Fruit fly (Drosophila melanogaster) whole organism, adult: ENCODE results near the gene CG16790.

Source experiments
- CG11617 ChIP-seq: fragments of 200-800 bp; sonication (Bioruptor generic); optimal IDR thresholded peaks from 2 replicates; lab custom pipeline; 2017; ENCODE audit warnings: mild to moderate bottlenecking, missing biosample characterization, missing genetic modification reagents, missing genetic modification characterization
- CG12768 ChIP-seq: fragments of 200-800 bp; sonication (Bioruptor generic); optimal IDR thresholded peaks from 2 replicates; lab custom pipeline; 2017; ENCODE audit warnings: missing biosample characterization, missing genetic modification characterization, mild to moderate bottlenecking, moderate library complexity, missing genetic modification reagents
- CG14711 ChIP-seq: fragments of 200-800 bp; sonication (Bioruptor generic); optimal IDR thresholded peaks from 2 replicates; lab custom pipeline; 2018; ENCODE audit warnings: missing biosample characterization, mild to moderate bottlenecking, missing genetic modification characterization, moderate library complexity
- CG1620 ChIP-seq: fragments of 200-800 bp; sonication (Bioruptor generic); optimal IDR thresholded peaks from 2 replicates; lab custom pipeline; 2016; ENCODE audit warnings: missing biosample characterization, missing genetic modification characterization
- CG33017 ChIP-seq: fragments of 200-800 bp; sonication (Bioruptor generic); optimal IDR thresholded peaks from 2 replicates; lab custom pipeline; 2018; ENCODE audit warnings: missing biosample characterization, mild to moderate bottlenecking, missing genetic modification characterization, moderate library complexity
- CG5204 ChIP-seq: fragments of 200-800 bp; sonication (Bioruptor generic); optimal IDR thresholded peaks from 2 replicates; lab custom pipeline; 2016; ENCODE audit warnings: missing biosample characterization, missing genetic modification characterization
- CG7045 ChIP-seq: fragments of 200-800 bp; sonication (Bioruptor generic); optimal IDR thresholded peaks from 2 replicates; lab custom pipeline; 2017; ENCODE audit warnings: missing biosample characterization, mild to moderate bottlenecking, missing genetic modification characterization
- CG7101 ChIP-seq: fragments of 200-800 bp; sonication (Bioruptor generic); optimal IDR thresholded peaks from 2 replicates; lab custom pipeline; 2018; ENCODE audit warnings: missing biosample characterization, mild to moderate bottlenecking, missing genetic modification characterization, moderate library complexity
- Clk ChIP-seq: fragments of 200-800 bp; sonication (Bioruptor generic); optimal IDR thresholded peaks from 2 replicates; lab custom pipeline; 2017; ENCODE audit warnings: missing biosample characterization, missing genetic modification characterization
- Crg-1 ChIP-seq: fragments of 200-800 bp; sonication (Bioruptor generic); optimal IDR thresholded peaks from 2 replicates; lab custom pipeline; 2016; ENCODE audit warnings: missing biosample characterization, missing genetic modification characterization
- Hr96 ChIP-seq: fragments of 200-800 bp; sonication (Bioruptor generic); optimal IDR thresholded peaks from 2 replicates; lab custom pipeline; 2016; ENCODE audit warnings: missing biosample characterization, missing genetic modification characterization
- Mnt ChIP-seq: fragments of 200-800 bp; sonication (Bioruptor generic); optimal IDR thresholded peaks from 2 replicates; lab custom pipeline; 2016; ENCODE audit warnings: missing biosample characterization, mild to moderate bottlenecking, missing genetic modification characterization
- bab1 ChIP-seq: fragments of 200-800 bp; sonication (Bioruptor generic); optimal IDR thresholded peaks from 3 replicates; lab custom pipeline; 2019; ENCODE audit warnings: missing biosample characterization, mild to moderate bottlenecking, missing genetic modification characterization, moderate library complexity
- cic ChIP-seq: fragments of 200-800 bp; sonication (Bioruptor generic); optimal IDR thresholded peaks from 2 replicates; lab custom pipeline; 2017; ENCODE audit warnings: missing biosample characterization, mild to moderate bottlenecking, missing genetic modification characterization, moderate library complexity
- cnc ChIP-seq, 2 experiments: fragments of >200 bp; optimal IDR thresholded peaks; 2 replicates each; lab custom pipeline; 2017
- kay ChIP-seq: fragments of 200-800 bp; sonication (Bioruptor generic); peaks from one replicate; lab custom pipeline; 2016; ENCODE audit warnings: missing biosample characterization, missing genetic modification characterization, borderline replicate concordance
- ovo ChIP-seq: fragments of 200-800 bp; sonication (Bioruptor generic); optimal IDR thresholded peaks from 2 replicates; lab custom pipeline; 2016; ENCODE audit warnings: missing biosample characterization, missing genetic modification characterization
- pad ChIP-seq: fragments of 200-800 bp; sonication (Bioruptor generic); optimal IDR thresholded peaks from 3 replicates; lab custom pipeline; 2017; ENCODE audit warnings: missing biosample characterization, missing genetic modification characterization, mild to moderate bottlenecking, moderate library complexity, missing genetic modification reagents
- tj ChIP-seq: fragments of 200-800 bp; sonication (Bioruptor generic); optimal IDR thresholded peaks from 3 replicates; lab custom pipeline; 2017; ENCODE audit warnings: missing biosample characterization, mild to moderate bottlenecking, missing genetic modification characterization, moderate library complexity
- toe ChIP-seq: fragments of 200-800 bp; sonication (Bioruptor generic); optimal IDR thresholded peaks from 2 replicates; lab custom pipeline; 2016; ENCODE audit warnings: missing biosample characterization, missing genetic modification characterization

CG16790 gene

dm6 chr3R:9532437-9533180 is 37.4 kb downstream of the CG16790 start, which contains the start of gene by:
Gene by (minus strand): TSS chr3R:9533011.
- TF ChIP-seq CG12768 (GFP tag; lab: Kevin White, UChicago) (peak; percentile 39), cic (GFP tag; lab: Kevin White, UChicago) (peak; percentile 85), Clk (GFP tag; lab: Kevin White, UChicago) (no peak), ovo (GFP tag; lab: Kevin White, UChicago) (peak; percentile 64), kay (GFP tag; lab: Kevin White, UChicago) (peak; percentile 56), Crg-1 (no peak), CG33017 (no peak)

- TF ChIP-seq CG11617 (no peak), Mnt (no peak), kay (GFP tag; lab: Kevin White, UChicago) (peak; percentile 19), cnc (optimal IDR thresholded peaks at IDR 0.05; lab: Kevin White, UChicago) (no peak), ovo (GFP tag; lab: Kevin White, UChicago) (peak; percentile 68), Hr96 (GFP tag; lab: Kevin White, UChicago) (no peak), CG33017 (no peak)
Measured at dm6 chr3R:9529913-9530312, 40.1 kb downstream of the CG16790 start.

dm6 chr3R:9529387-9529897 is 40.6 kb downstream of the CG16790 start:
- peak; percentile 7 for TF ChIP-seq CG7045 (GFP tag; lab: Kevin White, UChicago)
- no peak for TF ChIP-seq CG11617
- no peak for TF ChIP-seq cnc (optimal IDR thresholded peaks at IDR 0.05; lab: Kevin White, UChicago)
- TF ChIP-seq CG14711 (tag; lab: Kevin White, UChicago), result no peak
- TF ChIP-seq pad (GFP tag; lab: Kevin White, UChicago), result no peak
- no peak for TF ChIP-seq toe (GFP tag; lab: Kevin White, UChicago)
- peak; percentile 8 for TF ChIP-seq CG7101 (tag; lab: Kevin White, UChicago)
- no peak for TF ChIP-seq ovo (GFP tag; lab: Kevin White, UChicago)
- TF ChIP-seq CG1620 (GFP tag; lab: Kevin White, UChicago), result no peak
- TF ChIP-seq Hr96 (GFP tag; lab: Kevin White, UChicago), result no peak
- TF ChIP-seq CG12768 (GFP tag; lab: Kevin White, UChicago), result no peak
- no peak for TF ChIP-seq cic (GFP tag; lab: Kevin White, UChicago)
- TF ChIP-seq bab1 (GFP tag; lab: Kevin White, UChicago), result no peak
- TF ChIP-seq tj (GFP tag; lab: Kevin White, UChicago), result peak; percentile 21
- TF ChIP-seq CG5204 (GFP tag; lab: Kevin White, UChicago), result no peak
- TF ChIP-seq Crg-1, result no peak
- peak; percentile 71 for TF ChIP-seq kay (GFP tag; lab: Kevin White, UChicago)
- no peak for TF ChIP-seq Clk (GFP tag; lab: Kevin White, UChicago)
- TF ChIP-seq Mnt, result no peak
- TF ChIP-seq CG33017, result peak; percentile 51

DNA sequence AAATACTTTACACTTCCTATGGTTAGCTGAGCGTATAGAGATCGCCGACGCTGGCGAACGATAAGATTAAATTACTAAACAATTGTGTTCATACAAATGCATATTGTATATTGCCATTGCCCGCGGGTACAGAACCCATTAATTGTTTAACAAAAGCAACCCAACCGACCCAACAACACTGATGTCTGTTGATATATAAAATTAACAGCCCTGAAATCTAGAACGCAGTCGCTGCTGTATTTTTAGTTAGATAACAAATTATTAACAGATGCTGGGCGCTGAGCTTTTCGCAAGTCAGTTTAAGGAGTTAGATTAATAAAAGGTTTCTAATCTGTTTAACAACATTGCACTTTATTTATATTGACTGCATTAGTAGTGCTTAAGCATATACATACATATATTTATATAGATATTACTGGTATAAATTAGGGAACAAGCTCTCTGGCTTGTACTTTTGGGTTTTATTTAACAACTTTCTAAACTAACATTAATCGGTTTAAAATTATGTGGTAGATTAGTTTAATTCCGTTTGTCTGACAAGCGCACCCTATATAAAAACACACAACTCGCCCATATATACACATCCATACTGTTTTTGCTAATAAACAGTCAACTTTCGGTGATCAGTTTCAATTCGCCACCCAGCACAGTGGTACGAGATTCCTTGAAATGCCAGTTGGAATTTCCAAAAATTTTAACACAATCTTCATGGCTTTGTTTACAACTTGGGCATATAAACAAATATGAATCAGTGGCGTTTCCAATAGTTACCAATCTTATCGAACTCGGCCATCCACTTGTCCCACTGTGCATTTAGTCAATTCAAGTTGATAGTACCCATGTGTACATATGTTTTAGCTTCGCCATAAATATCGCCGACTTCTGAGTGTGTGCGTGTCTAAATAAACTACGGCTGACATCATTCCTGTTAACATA is 41.8 kb downstream of the CG16790 start:
- peak; percentile 83 for TF ChIP-seq cic (GFP tag; lab: Kevin White, UChicago)
- peak; percentile 40 for TF ChIP-seq bab1 (GFP tag; lab: Kevin White, UChicago)
- TF ChIP-seq Mnt, result peak; percentile 81
- peak; percentile 90 for TF ChIP-seq Clk (GFP tag; lab: Kevin White, UChicago)
- TF ChIP-seq CG33017, result peak; percentile 92
- TF ChIP-seq CG7101 (tag; lab: Kevin White, UChicago), result peak; percentile 91
- TF ChIP-seq pad (GFP tag; lab: Kevin White, UChicago), result peak; percentile 64
- TF ChIP-seq CG12768 (GFP tag; lab: Kevin White, UChicago), result peak; percentile 95
- no peak for TF ChIP-seq ovo (GFP tag; lab: Kevin White, UChicago)
- peak; percentile 60 for TF ChIP-seq CG11617
- TF ChIP-seq CG7045 (GFP tag; lab: Kevin White, UChicago), result peak; percentile 96
- TF ChIP-seq CG14711 (tag; lab: Kevin White, UChicago), result peak; percentile 86
- TF ChIP-seq tj (GFP tag; lab: Kevin White, UChicago), result peak; percentile 50
- TF ChIP-seq Crg-1, result no peak
- TF ChIP-seq cnc (optimal IDR thresholded peaks at IDR 0.05; lab: Kevin White, UChicago), result no peak
- TF ChIP-seq CG1620 (GFP tag; lab: Kevin White, UChicago), result peak; percentile 14
- TF ChIP-seq CG5204 (GFP tag; lab: Kevin White, UChicago), result no peak
- peak; percentile 91 for TF ChIP-seq kay (GFP tag; lab: Kevin White, UChicago)
- no peak for TF ChIP-seq toe (GFP tag; lab: Kevin White, UChicago)
- TF ChIP-seq Hr96 (GFP tag; lab: Kevin White, UChicago), result peak; percentile 94
